Fruit fly (Drosophila melanogaster) whole organism: ENCODE data around the gene Fdh.

Source experiments
- CG8478 ChIP-seq: fragments of >200 bp; optimal IDR thresholded peaks from 2 replicates; lab custom pipeline; 2018; ENCODE audit warnings: inconsistent platforms
- Dll ChIP-seq: fragments of >200 bp; optimal IDR thresholded peaks from 2 replicates; lab custom pipeline; 2017
- EcR ChIP-seq, 2 experiments: fragments of >200 bp; optimal IDR thresholded peaks; 2 replicates each; lab custom pipeline; 2017; ENCODE audit warnings: missing biosample characterization in 2 of 2, missing genetic modification characterization in 2 of 2, missing genetic modification reagents in 2 of 2
- pan ChIP-seq: fragments of >200 bp; optimal IDR thresholded peaks from 2 replicates; lab custom pipeline; 2017
- psq ChIP-seq: fragments of >200 bp; optimal IDR thresholded peaks from 2 replicates; lab custom pipeline; 2017
- usp ChIP-seq: fragments of >200 bp; optimal IDR thresholded peaks from 2 replicates; lab custom pipeline; 2017; ENCODE audit warnings: missing biosample characterization, missing genetic modification characterization, mixed read lengths

- TF ChIP-seq pan (lab: Kevin White, UChicago) (no peak), Dll (lab: Kevin White, UChicago) (no peak), psq (lab: Kevin White, UChicago) (no peak), CG8478 (lab: Kevin White, UChicago) (no peak), usp (GFP tag; lab: Kevin White, UChicago) (no peak), EcR (GFP tag; optimal IDR thresholded peaks at IDR 0.05; lab: Kevin White, UChicago) (no peak)
These were observed 19.9 kb downstream of the Fdh start, which contains the start of gene CG4565 for dm6 chr3R:10852232-10852774.
